Fruit fly (Drosophila melanogaster): ENCODE data around the gene Dus2.

Gene Dus2

dm6 chrX:14213509-14214154 is 24.2 kb upstream of the Dus2 start:
- TF ChIP-seq pan (optimal IDR thresholded peaks at IDR 0.05) (no peak), Dll (optimal IDR thresholded peaks at IDR 0.05) (no peak), usp (GFP tag; optimal IDR thresholded peaks at IDR 0.05) (no peak), CG8478 (optimal IDR thresholded peaks at IDR 0.05) (no peak), EcR (GFP tag; optimal IDR thresholded peaks at IDR 0.05) (no peak), psq (optimal IDR thresholded peaks at IDR 0.05) (no peak)

- TF ChIP-seq pan (optimal IDR thresholded peaks at IDR 0.05) (no peak), EcR (GFP tag; optimal IDR thresholded peaks at IDR 0.05) (no peak), CG8478 (optimal IDR thresholded peaks at IDR 0.05) (no peak), psq (optimal IDR thresholded peaks at IDR 0.05) (no peak), Dll (optimal IDR thresholded peaks at IDR 0.05) (no peak), usp (GFP tag; optimal IDR thresholded peaks at IDR 0.05) (no peak)
These were observed 23.0 kb upstream of the Dus2 start for dm6 chrX:14214505-14215449.

dm6 chrX:14215834-14216233 is 22.0 kb upstream of the Dus2 start:
- no peak for TF ChIP-seq psq (optimal IDR thresholded peaks at IDR 0.05)
- TF ChIP-seq usp (GFP tag; optimal IDR thresholded peaks at IDR 0.05), result no peak
- TF ChIP-seq CG8478 (optimal IDR thresholded peaks at IDR 0.05), result no peak
- no peak for TF ChIP-seq Dll (optimal IDR thresholded peaks at IDR 0.05)
- no peak for TF ChIP-seq EcR (GFP tag; optimal IDR thresholded peaks at IDR 0.05)
- TF ChIP-seq pan (optimal IDR thresholded peaks at IDR 0.05), result no peak

- TF ChIP-seq EcR (GFP tag; optimal IDR thresholded peaks at IDR 0.05) (no peak), CG8478 (optimal IDR thresholded peaks at IDR 0.05) (no peak), usp (GFP tag; optimal IDR thresholded peaks at IDR 0.05) (no peak), pan (optimal IDR thresholded peaks at IDR 0.05) (no peak), Dll (optimal IDR thresholded peaks at IDR 0.05) (no peak), psq (optimal IDR thresholded peaks at IDR 0.05) (no peak)
These were observed 20.9 kb upstream of the Dus2 start for dm6 chrX:14216844-14217243.

dm6 chrX:14218045-14218483 is 19.7 kb upstream of the Dus2 start:
- TF ChIP-seq pan (optimal IDR thresholded peaks at IDR 0.05) (no peak), EcR (GFP tag; optimal IDR thresholded peaks at IDR 0.05) (no peak), usp (GFP tag; optimal IDR thresholded peaks at IDR 0.05) (no peak), psq (optimal IDR thresholded peaks at IDR 0.05) (no peak), Dll (optimal IDR thresholded peaks at IDR 0.05) (no peak), CG8478 (optimal IDR thresholded peaks at IDR 0.05) (no peak)

- no peak for TF ChIP-seq pan (optimal IDR thresholded peaks at IDR 0.05)
- TF ChIP-seq EcR (GFP tag; optimal IDR thresholded peaks at IDR 0.05), result no peak
- TF ChIP-seq usp (GFP tag; optimal IDR thresholded peaks at IDR 0.05), result no peak
- TF ChIP-seq CG8478 (optimal IDR thresholded peaks at IDR 0.05), result no peak
- no peak for TF ChIP-seq psq (optimal IDR thresholded peaks at IDR 0.05)
- no peak for TF ChIP-seq Dll (optimal IDR thresholded peaks at IDR 0.05)
These were observed 16.6 kb upstream of the Dus2 start for dm6 chrX:14221182-14221581.

dm6 chrX:14221995-14222394 is 15.8 kb upstream of the Dus2 start:
- TF ChIP-seq psq (optimal IDR thresholded peaks at IDR 0.05) (no peak), usp (GFP tag; optimal IDR thresholded peaks at IDR 0.05) (no peak), CG8478 (optimal IDR thresholded peaks at IDR 0.05) (no peak), EcR (GFP tag; optimal IDR thresholded peaks at IDR 0.05) (no peak), Dll (optimal IDR thresholded peaks at IDR 0.05) (no peak), pan (optimal IDR thresholded peaks at IDR 0.05) (no peak)

dm6 chrX:14225665-14226064 is 12.1 kb upstream of the Dus2 start, which contains the start of gene CG11674:
TSS of gene CG11674 (minus strand) at chrX:14225879.
- TF ChIP-seq psq (optimal IDR thresholded peaks at IDR 0.05) (no peak), usp (GFP tag; optimal IDR thresholded peaks at IDR 0.05) (no peak), EcR (GFP tag; optimal IDR thresholded peaks at IDR 0.05) (no peak), pan (optimal IDR thresholded peaks at IDR 0.05) (no peak), Dll (optimal IDR thresholded peaks at IDR 0.05) (no peak), CG8478 (optimal IDR thresholded peaks at IDR 0.05) (no peak)

- TF ChIP-seq EcR (GFP tag; optimal IDR thresholded peaks at IDR 0.05) (no peak), usp (GFP tag; optimal IDR thresholded peaks at IDR 0.05) (no peak), CG8478 (optimal IDR thresholded peaks at IDR 0.05) (no peak), psq (optimal IDR thresholded peaks at IDR 0.05) (no peak), Dll (optimal IDR thresholded peaks at IDR 0.05) (no peak), pan (optimal IDR thresholded peaks at IDR 0.05) (no peak)
These were observed 11.7 kb upstream of the Dus2 start, which contains the start of gene mRpL38 for dm6 chrX:14226093-14226492. TSS of gene mRpL38 (plus strand) at chrX:14226289.

dm6 chrX:14227043-14227442 is 10.7 kb upstream of the Dus2 start:
- TF ChIP-seq CG8478 (optimal IDR thresholded peaks at IDR 0.05) (no peak), psq (optimal IDR thresholded peaks at IDR 0.05) (no peak), pan (optimal IDR thresholded peaks at IDR 0.05) (no peak)

dm6 chrX:14233843-14234337 is 3.9 kb upstream of the Dus2 start, which contains the start of gene CG42271:
TSS of gene CG42271 (minus strand) at chrX:14234066.
- TF ChIP-seq Dll (optimal IDR thresholded peaks at IDR 0.05), result no peak
- no peak for TF ChIP-seq usp (GFP tag; optimal IDR thresholded peaks at IDR 0.05)
- TF ChIP-seq CG8478 (optimal IDR thresholded peaks at IDR 0.05), result no peak
- no peak for TF ChIP-seq pan (optimal IDR thresholded peaks at IDR 0.05)
- TF ChIP-seq EcR (GFP tag; optimal IDR thresholded peaks at IDR 0.05), result no peak
- no peak for TF ChIP-seq psq (optimal IDR thresholded peaks at IDR 0.05)

- TF ChIP-seq psq (optimal IDR thresholded peaks at IDR 0.05), result no peak
- TF ChIP-seq pan (optimal IDR thresholded peaks at IDR 0.05), result no peak
- no peak for TF ChIP-seq CG8478 (optimal IDR thresholded peaks at IDR 0.05)
- no peak for TF ChIP-seq usp (GFP tag; optimal IDR thresholded peaks at IDR 0.05)
- no peak for TF ChIP-seq Dll (optimal IDR thresholded peaks at IDR 0.05)
- no peak for TF ChIP-seq EcR (GFP tag; optimal IDR thresholded peaks at IDR 0.05)
These were observed 3.3 kb upstream of the Dus2 start for dm6 chrX:14234468-14234867.

All from whole organism.